Worm (Caenorhabditis elegans): ENCODE results near the gene cutl-25.

Gene cutl-25

ce11 chrIII:3065876-3066509, 19.1 kb upstream of the cutl-25 start (continued):
- TF ChIP-seq hlh-30 (tag; optimal IDR thresholded peaks at IDR 0.05; ENCODE audit: insufficient read depth) (peak; percentile 59), nhr-28 (tag; optimal IDR thresholded peaks at IDR 0.05) (peak; percentile 52), mes-2 (tag; optimal IDR thresholded peaks at IDR 0.05; ENCODE audit: poor library complexity, severe bottlenecking) (peak; percentile 41), tag-97 (GFP tag; IDR thresholded peaks at IDR 0.05) (no peak), dmd-6 (GFP tag; IDR thresholded peaks at IDR 0.05) (peak; percentile 53; the same call in 1 of the 2 replicates), rbr-2 (tag; optimal IDR thresholded peaks at IDR 0.05) (peak; percentile 31), jun-1 (tag; optimal IDR thresholded peaks at IDR 0.05) (peak; percentile 13), F26F4.8 (GFP tag; conservative IDR thresholded peaks at IDR 0.05) (no peak), dve-1 (tag; optimal IDR thresholded peaks at IDR 0.05; ENCODE audit: insufficient read depth) (peak; percentile 56)

- no peak for TF ChIP-seq sdz-12 (GFP tag; optimal IDR thresholded peaks at IDR 0.05)
- no peak for TF ChIP-seq snpc-4 (tag; optimal IDR thresholded peaks at IDR 0.05)
- no peak for TF ChIP-seq vab-7 (GFP tag; IDR thresholded peaks at IDR 0.05)
- no peak for TF ChIP-seq egl-43 (GFP tag; IDR thresholded peaks at IDR 0.05)
- no peak for TF ChIP-seq Y75B8A.6 (GFP tag; IDR thresholded peaks at IDR 0.05)
- no peak for TF ChIP-seq ceh-20 (GFP tag; IDR thresholded peaks at IDR 0.05)
- TF ChIP-seq ZK337.2 (GFP tag; IDR thresholded peaks at IDR 0.05), result no peak
- TF ChIP-seq D1046.2 (GFP tag; IDR thresholded peaks at IDR 0.05), result no peak
- TF ChIP-seq hlh-30 (tag; optimal IDR thresholded peaks at IDR 0.05; ENCODE audit: insufficient read depth), result no peak
- no peak for TF ChIP-seq F26F4.8 (GFP tag; conservative IDR thresholded peaks at IDR 0.05)
- no peak for TF ChIP-seq ceh-82 (tag; optimal IDR thresholded peaks at IDR 0.05)
- no peak for TF ChIP-seq ces-1 (GFP tag; optimal IDR thresholded peaks at IDR 0.05)
- TF ChIP-seq nhr-111 (GFP tag; optimal IDR thresholded peaks at IDR 0.05), result no peak
- TF ChIP-seq tag-97 (GFP tag; IDR thresholded peaks at IDR 0.05), result no peak
Measured at ce11 chrIII:3064566-3064965, 17.6 kb upstream of the cutl-25 start.

- TF ChIP-seq aha-1 (tag) (no peak), egl-43 (GFP tag; IDR thresholded peaks at IDR 0.05) (0 out of 2 replicates have a peak, but pooled peaks have one; percentile 24), dmd-6 (GFP tag; IDR thresholded peaks at IDR 0.05) (no peak), nhr-6 (tag; optimal IDR thresholded peaks at IDR 0.05) (no peak), fkh-10 (GFP tag; optimal IDR thresholded peaks at IDR 0.05) (no peak), set-16 (GFP tag; IDR thresholded peaks at IDR 0.05) (peak; percentile 83), nhr-28 (tag; optimal IDR thresholded peaks at IDR 0.05) (no peak), F49E8.2 (tag; optimal IDR thresholded peaks at IDR 0.05; ENCODE audit: borderline replicate concordance) (no peak), rbr-2 (tag; optimal IDR thresholded peaks at IDR 0.05) (no peak), ceh-20 (GFP tag; IDR thresholded peaks at IDR 0.05) (0 out of 2 replicates have a peak, but pooled peaks have one; percentile 20), sdz-12 (GFP tag; optimal IDR thresholded peaks at IDR 0.05) (no peak), tra-1 (GFP tag; IDR thresholded peaks at IDR 0.05) (no peak), duxl-1 (tag; optimal IDR thresholded peaks at IDR 0.05; ENCODE audit: poor library complexity) (no peak)
Measured at ce11 chrIII:3063999-3064398, 17.1 kb upstream of the cutl-25 start, which contains the start of gene H06I04.6. Gene H06I04.6 (minus strand): TSS chrIII:3064343.

ce11 chrIII:3063565-3063964, 16.6 kb upstream of the cutl-25 start:
- no peak for TF ChIP-seq zfp-3 (GFP tag; conservative IDR thresholded peaks at IDR 0.05)
- TF ChIP-seq R02D3.7 (tag; optimal IDR thresholded peaks at IDR 0.05), result no peak
- no peak for TF ChIP-seq nhr-77 (tag; optimal IDR thresholded peaks at IDR 0.05)
- TF ChIP-seq hlh-11 (tag; optimal IDR thresholded peaks at IDR 0.05), result no peak
- TF ChIP-seq madf-9 (GFP tag; conservative IDR thresholded peaks at IDR 0.05), result no peak
- TF ChIP-seq lin-29 (GFP tag; IDR thresholded peaks at IDR 0.05), result no peak
- TF ChIP-seq ceh-44 (GFP tag; IDR thresholded peaks at IDR 0.05), result no peak
- no peak for TF ChIP-seq Y105C5A.15 (GFP tag; IDR thresholded peaks at IDR 0.05)
- no peak for TF ChIP-seq nhr-102 (tag; optimal IDR thresholded peaks at IDR 0.05)
- TF ChIP-seq F10B5.3 (tag; optimal IDR thresholded peaks at IDR 0.05), result no peak

All from whole organism, L4 larva.